Fruit fly (Drosophila melanogaster): ENCODE results near the gene Hexo1.

The Hexo1 gene

DNA sequence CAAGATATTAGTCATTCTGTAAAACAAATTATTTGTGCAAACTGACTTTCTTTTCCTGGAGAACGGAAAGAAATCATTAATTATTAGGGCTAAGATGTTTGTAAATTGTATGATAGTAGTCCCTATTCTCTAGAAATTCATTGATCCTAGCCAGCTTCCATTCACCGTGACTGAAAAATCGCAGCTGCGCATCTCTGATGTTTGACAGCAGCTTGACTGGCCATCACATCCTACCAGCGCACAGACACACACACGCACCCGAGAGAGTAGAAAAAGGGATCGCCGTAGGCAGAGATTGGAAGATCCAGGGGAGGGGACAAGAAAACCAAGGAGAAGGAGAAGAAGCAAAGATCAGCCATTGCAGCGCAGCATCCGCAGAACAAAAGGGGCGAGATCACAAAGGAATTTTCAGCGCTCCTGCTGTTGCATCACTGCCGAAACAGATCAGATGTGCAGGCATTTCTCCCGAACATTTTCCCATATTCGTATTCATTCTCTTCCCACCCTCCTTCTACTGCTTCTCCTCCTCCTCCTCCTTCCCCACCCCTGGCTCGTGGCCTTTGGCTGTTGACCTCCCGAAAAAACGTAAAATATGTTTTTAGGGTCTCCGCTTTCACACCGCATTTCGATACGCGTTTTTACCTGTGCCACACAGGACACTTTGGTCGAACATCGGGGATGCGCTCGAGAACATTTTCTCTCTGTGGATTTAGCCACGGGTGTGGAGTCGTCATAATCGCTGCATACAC, 35.4 kb upstream of the Hexo1 start:
- TF ChIP-seq Sox14 (GFP tag; optimal IDR thresholded peaks at IDR 0.05): peak; percentile 53
- peak; percentile 21 for TF ChIP-seq CG8319 (GFP tag; optimal IDR thresholded peaks at IDR 0.05)
- TF ChIP-seq CG6792 (GFP tag; optimal IDR thresholded peaks at IDR 0.05): peak; percentile 50
- TF ChIP-seq CG3919 (GFP tag; optimal IDR thresholded peaks at IDR 0.05): peak; percentile 25
- peak; percentile 33; the same call in 1 of the 3 replicates for TF ChIP-seq CG6163 (GFP tag; IDR thresholded peaks at IDR 0.05)
- TF ChIP-seq Ets96B (tag; optimal IDR thresholded peaks at IDR 0.05): peak; percentile 0
- TF ChIP-seq Eip78C (GFP tag): peak; percentile 72
- TF ChIP-seq fkh (GFP tag; optimal IDR thresholded peaks at IDR 0.05): no peak
- peak; percentile 30 for TF ChIP-seq CG10631 (GFP tag; optimal IDR thresholded peaks at IDR 0.05)
- TF ChIP-seq spab (GFP tag; optimal IDR thresholded peaks at IDR 0.05): peak; percentile 16
- peak in 1 of 2 experiments; percentile 6 for TF ChIP-seq ss (GFP tag; optimal IDR thresholded peaks at IDR 0.05)
- peak; percentile 69 for TF ChIP-seq vri (GFP tag; optimal IDR thresholded peaks at IDR 0.05)
- TF ChIP-seq net (GFP tag; optimal IDR thresholded peaks at IDR 0.05): peak; percentile 30
- TF ChIP-seq fd59A (GFP tag; optimal IDR thresholded peaks at IDR 0.05): peak; percentile 25
- peak; percentile 23 for TF ChIP-seq Hr39 (GFP tag; optimal IDR thresholded peaks at IDR 0.05)
- TF ChIP-seq Smox (GFP tag; optimal IDR thresholded peaks at IDR 0.05): no peak
- TF ChIP-seq fd85E (GFP tag; optimal IDR thresholded peaks at IDR 0.05): no peak
- no peak for TF ChIP-seq Eip75B (GFP tag; optimal IDR thresholded peaks at IDR 0.05)
- no peak for TF ChIP-seq CG8632 (GFP tag; optimal IDR thresholded peaks at IDR 0.05)
- TF ChIP-seq Ets21C (GFP tag; optimal IDR thresholded peaks at IDR 0.05): peak; percentile 9
- peak; percentile 9 for TF ChIP-seq acj6 (GFP tag; optimal IDR thresholded peaks at IDR 0.05)
- TF ChIP-seq svp (GFP tag): peak; percentile 95
- TF ChIP-seq CG32006 (GFP tag; optimal IDR thresholded peaks at IDR 0.05): peak; percentile 33

- TF ChIP-seq CG3032 (tag; optimal IDR thresholded peaks at IDR 0.05): no peak
- peak; percentile 66 for TF ChIP-seq dsx (GFP tag; optimal IDR thresholded peaks at IDR 0.05; ENCODE audit: poor library complexity, severe bottlenecking)
- TF ChIP-seq svp (GFP tag): peak; percentile 92
- TF ChIP-seq fkh (GFP tag; optimal IDR thresholded peaks at IDR 0.05): peak; percentile 73
- TF ChIP-seq Eip78C (GFP tag): peak; percentile 44
- TF ChIP-seq CG31627 (GFP tag; optimal IDR thresholded peaks at IDR 0.05): no peak
- TF ChIP-seq Sox14 (GFP tag; optimal IDR thresholded peaks at IDR 0.05): peak; percentile 38
Observed at dm6 chr3L:4253611-4254300, 34.7 kb upstream of the Hexo1 start.

DNA sequence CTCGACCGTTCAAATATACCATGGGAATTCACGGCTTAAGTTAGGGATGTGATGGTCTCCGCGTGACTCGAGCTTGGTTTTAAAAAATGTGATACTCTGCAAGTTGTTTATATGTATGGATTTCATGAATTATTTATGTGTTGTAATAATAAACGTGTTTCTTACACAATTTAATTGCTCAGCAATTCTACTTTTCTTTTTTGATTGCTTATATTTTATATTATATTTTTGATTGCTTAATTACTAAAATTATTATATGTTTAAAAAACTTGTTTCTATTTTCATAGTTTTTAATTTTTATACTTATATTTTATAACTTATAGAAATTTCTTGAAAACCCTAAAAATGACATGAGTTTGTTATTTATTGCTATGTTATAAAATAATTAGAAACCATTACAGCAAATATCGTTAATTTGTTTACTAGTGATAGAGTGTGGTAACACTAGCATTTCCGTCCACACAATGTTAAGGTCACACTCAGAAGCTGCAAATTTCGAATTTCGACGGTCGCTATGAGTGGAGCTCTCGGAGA, 34.1 kb upstream of the Hexo1 start, which contains the start of the genes ago and CG1265:
Gene ago, minus strand, starts transcription at position 6 of the 534 bp plus-strand sequence.
Gene CG1265, plus strand, starts transcription at position 476 of the 534 bp plus-strand sequence.
- TF ChIP-seq fd59A (GFP tag; optimal IDR thresholded peaks at IDR 0.05) (no peak), acj6 (GFP tag; optimal IDR thresholded peaks at IDR 0.05) (peak; percentile 42), CG8632 (GFP tag; optimal IDR thresholded peaks at IDR 0.05) (peak; percentile 51), CG3032 (tag; optimal IDR thresholded peaks at IDR 0.05) (peak; percentile 67), salr (GFP tag; optimal IDR thresholded peaks at IDR 0.05) (peak in 1 of 2 experiments; percentile 36), Ets21C (GFP tag; optimal IDR thresholded peaks at IDR 0.05) (no peak), CG34406 (GFP tag; optimal IDR thresholded peaks at IDR 0.05) (peak; percentile 40), Eip75B (GFP tag; optimal IDR thresholded peaks at IDR 0.05) (peak; percentile 23), OdsH (GFP tag; optimal IDR thresholded peaks at IDR 0.05) (peak; percentile 31), esn (GFP tag; optimal IDR thresholded peaks at IDR 0.05) (peak; percentile 40), CG11762 (GFP tag; optimal IDR thresholded peaks at IDR 0.05; ENCODE audit: insufficient read depth) (peak; percentile 0), Hr4 (GFP tag; optimal IDR thresholded peaks at IDR 0.05) (peak; percentile 41), CG31627 (GFP tag; optimal IDR thresholded peaks at IDR 0.05) (peak; percentile 37), lz (GFP tag; optimal IDR thresholded peaks at IDR 0.05) (peak; percentile 51), CG8319 (GFP tag; optimal IDR thresholded peaks at IDR 0.05) (no peak), Met (GFP tag; optimal IDR thresholded peaks at IDR 0.05) (peak; percentile 20), pdm3 (GFP tag; optimal IDR thresholded peaks at IDR 0.05) (peak; percentile 21), Gug (GFP tag; IDR thresholded peaks at IDR 0.05) (no peak), Eip78C (GFP tag) (peak; percentile 63), CG32006 (GFP tag; optimal IDR thresholded peaks at IDR 0.05) (peak; percentile 48), CG11902 (GFP tag; optimal IDR thresholded peaks at IDR 0.05) (peak; percentile 4), CG10631 (GFP tag; optimal IDR thresholded peaks at IDR 0.05) (peak; percentile 61), achi (GFP tag; optimal IDR thresholded peaks at IDR 0.05) (peak; percentile 39), svp (GFP tag) (no peak), Ets96B (tag; optimal IDR thresholded peaks at IDR 0.05) (peak; percentile 28), cyc (GFP tag; optimal IDR thresholded peaks at IDR 0.05) (peak; percentile 18), Hr39 (GFP tag; optimal IDR thresholded peaks at IDR 0.05) (peak; percentile 31), ss (GFP tag; optimal IDR thresholded peaks at IDR 0.05) (peak in 1 of 2 experiments; percentile 10), CG6276 (GFP tag; optimal IDR thresholded peaks at IDR 0.05) (no peak), CG6808 (GFP tag; optimal IDR thresholded peaks at IDR 0.05) (peak; percentile 1), fkh (GFP tag; optimal IDR thresholded peaks at IDR 0.05) (peak; percentile 21)

Measured in whole organism, prepupa.